Worm (Caenorhabditis elegans) whole organism, mixed stage, embryonic: ENCODE results near the gene nhr-95.

Experiments used
- M03D4.4 ChIP-seq: sonication (generic microtip); optimal IDR thresholded peaks from 2 replicates; lab custom pipeline; 2017; ENCODE audit warnings: mild to moderate bottlenecking, missing genetic modification characterization, missing compliant biosample characterization
- bed-3 ChIP-seq: fragments of 200-800 bp; sonication (Bioruptor generic); optimal IDR thresholded peaks from 3 replicates; lab custom pipeline; 2018; ENCODE audit warnings: mild to moderate bottlenecking, missing genetic modification characterization, moderate library complexity, missing compliant biosample characterization
- blmp-1 ChIP-seq: fragments of 150-350 bp; optimal IDR thresholded peaks from 2 replicates; lab custom pipeline; 2014; ENCODE audit warnings: missing biosample characterization, missing genetic modification characterization
- ceh-43 ChIP-seq: fragments of 200-800 bp; sonication (Bioruptor generic); optimal IDR thresholded peaks from 2 replicates; lab custom pipeline; 2018; ENCODE audit warnings: mild to moderate bottlenecking, missing genetic modification characterization, moderate library complexity, missing compliant biosample characterization
- ceh-83 ChIP-seq: fragments of 200-800 bp; sonication (Bioruptor generic); optimal IDR thresholded peaks from 2 replicates; lab custom pipeline; 2018; ENCODE audit warnings: mild to moderate bottlenecking, missing genetic modification characterization, missing compliant biosample characterization
- ces-1 ChIP-seq: fragments of 150-350 bp; optimal IDR thresholded peaks from 2 replicates; lab custom pipeline; 2014; ENCODE audit warnings: missing biosample characterization, missing genetic modification reagents, missing genetic modification characterization
- cnd-1 ChIP-seq: fragments of 200-800 bp; sonication (Bioruptor generic); optimal IDR thresholded peaks from 2 replicates; lab custom pipeline; 2018; ENCODE audit warnings: mild to moderate bottlenecking, missing genetic modification characterization, missing compliant biosample characterization
- drap-1 ChIP-seq: fragments of 200-800 bp; sonication (Bioruptor generic); optimal IDR thresholded peaks from 3 replicates; lab custom pipeline; 2018; ENCODE audit warnings: mild to moderate bottlenecking, missing genetic modification characterization, missing compliant biosample characterization
- elt-3 ChIP-seq: fragments of 150-350 bp; optimal IDR thresholded peaks from 2 replicates; lab custom pipeline; 2014; ENCODE audit warnings: missing biosample characterization, missing genetic modification characterization
- flh-1 ChIP-seq: fragments of 200-800 bp; sonication (Bioruptor generic); optimal IDR thresholded peaks from 2 replicates; lab custom pipeline; 2018; ENCODE audit warnings: mild to moderate bottlenecking, missing genetic modification characterization, moderate library complexity, missing compliant biosample characterization
- ham-2 ChIP-seq: fragments of 200-800 bp; sonication (Bioruptor generic); optimal IDR thresholded peaks from 2 replicates; lab custom pipeline; 2018; ENCODE audit warnings: mild to moderate bottlenecking, missing genetic modification characterization, missing compliant biosample characterization
- hlh-1 ChIP-seq: fragments of 150-350 bp; optimal IDR thresholded peaks from 2 replicates; lab custom pipeline; 2014; ENCODE audit warnings: missing biosample characterization, missing genetic modification reagents, missing genetic modification characterization
- lin-13 ChIP-seq: fragments of 150-350 bp; optimal IDR thresholded peaks from 2 replicates; lab custom pipeline; 2014; ENCODE audit warnings: missing biosample characterization, missing genetic modification characterization
- lin-32 ChIP-seq: fragments of 200-800 bp; sonication (Bioruptor generic); optimal IDR thresholded peaks from 2 replicates; lab custom pipeline; 2018; ENCODE audit warnings: mild to moderate bottlenecking, missing genetic modification characterization, missing compliant biosample characterization
- lsy-2 ChIP-seq: fragments of 150-350 bp; optimal IDR thresholded peaks from 2 replicates; lab custom pipeline; 2014; ENCODE audit warnings: missing biosample characterization, missing genetic modification characterization
- mab-5 ChIP-seq: fragments of 150-350 bp; optimal IDR thresholded peaks from 2 replicates; lab custom pipeline; 2014; ENCODE audit warnings: missing biosample characterization, missing genetic modification characterization
- mep-1 ChIP-seq: fragments of 150-350 bp; optimal IDR thresholded peaks from 2 replicates; lab custom pipeline; 2017; ENCODE audit warnings: missing biosample characterization, missing genetic modification reagents, missing genetic modification characterization, inconsistent platforms
- mls-2 ChIP-seq: sonication (generic microtip); optimal IDR thresholded peaks from 2 replicates; lab custom pipeline; 2016; ENCODE audit warnings: mild to moderate bottlenecking, missing genetic modification characterization, moderate library complexity, missing compliant biosample characterization
- nhr-12 ChIP-seq: fragments of 150-350 bp; optimal IDR thresholded peaks from 2 replicates; lab custom pipeline; 2014; ENCODE audit warnings: missing biosample characterization, missing genetic modification characterization
- nhr-2 ChIP-seq: fragments of 150-350 bp; optimal IDR thresholded peaks from 2 replicates; lab custom pipeline; 2014; ENCODE audit warnings: missing biosample characterization, missing genetic modification characterization
- nhr-237 ChIP-seq: fragments of 150-350 bp; optimal IDR thresholded peaks from 2 replicates; lab custom pipeline; 2014; ENCODE audit warnings: missing biosample characterization, missing genetic modification characterization
- nhr-28 ChIP-seq: fragments of 150-350 bp; optimal IDR thresholded peaks from 2 replicates; lab custom pipeline; 2014; ENCODE audit warnings: missing biosample characterization, missing genetic modification characterization
- nhr-76 ChIP-seq: sonication (generic microtip); optimal IDR thresholded peaks from 2 replicates; lab custom pipeline; 2017; ENCODE audit warnings: missing biosample characterization, missing genetic modification characterization
- pha-4 ChIP-seq: fragments of 150-350 bp; optimal IDR thresholded peaks from 2 replicates; lab custom pipeline; 2018; ENCODE audit warnings: missing biosample characterization, missing genetic modification reagents, missing genetic modification characterization
- snpc-4 ChIP-seq: fragments of 150-350 bp; optimal IDR thresholded peaks from 2 replicates; lab custom pipeline; 2014; ENCODE audit warnings: missing biosample characterization, missing genetic modification characterization
- sptf-1 ChIP-seq: sonication (generic microtip); optimal IDR thresholded peaks from 2 replicates; lab custom pipeline; 2017; ENCODE audit warnings: mild to moderate bottlenecking, missing genetic modification characterization, moderate library complexity, missing compliant biosample characterization
- tbx-8 ChIP-seq: fragments of 200-800 bp; sonication (Bioruptor generic); optimal IDR thresholded peaks from 2 replicates; lab custom pipeline; 2018; ENCODE audit warnings: mild to moderate bottlenecking, missing genetic modification characterization, moderate library complexity, missing compliant biosample characterization
- unc-120 ChIP-seq: sonication (generic microtip); optimal IDR thresholded peaks from 2 replicates; lab custom pipeline; 2017; ENCODE audit warnings: missing genetic modification characterization, missing compliant biosample characterization; ENCODE audit not compliant: poor library complexity, severe bottlenecking
- unc-39 ChIP-seq: fragments of 150-350 bp; optimal IDR thresholded peaks from 2 replicates; lab custom pipeline; 2014; ENCODE audit warnings: missing biosample characterization, missing genetic modification characterization
- unc-62 ChIP-seq: fragments of 150-350 bp; optimal IDR thresholded peaks from 2 replicates; lab custom pipeline; 2014; ENCODE audit warnings: missing biosample characterization, missing genetic modification reagents, missing genetic modification characterization
- zip-8 ChIP-seq: fragments of 150-350 bp; optimal IDR thresholded peaks from 2 replicates; lab custom pipeline; 2014; ENCODE audit warnings: missing biosample characterization, missing genetic modification characterization
- ztf-11 ChIP-seq: fragments of 150-350 bp; optimal IDR thresholded peaks from 2 replicates; lab custom pipeline; 2014; ENCODE audit warnings: missing biosample characterization, missing genetic modification characterization

Gene nhr-95

ce11 chrV:19076835-19077234 is 5.6 kb downstream of the nhr-95 start:
- TF ChIP-seq flh-1 (no peak), lsy-2 (tag; lab: Kevin White, UChicago) (no peak), nhr-2 (tag; lab: Kevin White, UChicago) (no peak)

- TF ChIP-seq mab-5 (tag; lab: Kevin White, UChicago), result no peak
- no peak for TF ChIP-seq drap-1 (GFP tag; lab: Kevin White, UChicago)
- TF ChIP-seq nhr-237 (tag; lab: Kevin White, UChicago), result no peak
- TF ChIP-seq bed-3 (GFP tag; lab: Kevin White, UChicago), result no peak
- TF ChIP-seq ces-1 (GFP tag; lab: Kevin White, UChicago), result no peak
- no peak for TF ChIP-seq nhr-2 (tag; lab: Kevin White, UChicago)
- TF ChIP-seq unc-120 (tag; lab: Kevin White, UChicago), result no peak
- no peak for TF ChIP-seq hlh-1 (tag; lab: Kevin White, UChicago)
- no peak for TF ChIP-seq tbx-8 (GFP tag; lab: Kevin White, UChicago)
- no peak for TF ChIP-seq mls-2 (tag; lab: Kevin White, UChicago)
- no peak for TF ChIP-seq zip-8 (tag; lab: Kevin White, UChicago)
- no peak for TF ChIP-seq ztf-11 (tag; lab: Kevin White, UChicago)
Observed at ce11 chrV:19073169-19073568, 9.3 kb downstream of the nhr-95 start.

ce11 chrV:19068888-19069287 is 13.6 kb downstream of the nhr-95 start:
- TF ChIP-seq unc-39, result no peak
- no peak for TF ChIP-seq elt-3 (tag; lab: Kevin White, UChicago)
- TF ChIP-seq lin-13, result no peak
- TF ChIP-seq, all 35 proteins: peak for 0

ce11 chrV:19063326-19063725 is 19.1 kb downstream of the nhr-95 start:
- TF ChIP-seq nhr-28 (tag; lab: Kevin White, UChicago) (no peak), ztf-11 (tag; lab: Kevin White, UChicago) (no peak), bed-3 (GFP tag; lab: Kevin White, UChicago) (no peak), unc-120 (tag; lab: Kevin White, UChicago) (no peak), nhr-237 (tag; lab: Kevin White, UChicago) (no peak), ces-1 (GFP tag; lab: Kevin White, UChicago) (no peak), mls-2 (tag; lab: Kevin White, UChicago) (no peak), ham-2 (no peak), ceh-83 (GFP tag; lab: Kevin White, UChicago) (no peak), lin-13 (no peak), lsy-2 (tag; lab: Kevin White, UChicago) (no peak)

- TF ChIP-seq tbx-8 (GFP tag; lab: Kevin White, UChicago) (no peak), mls-2 (tag; lab: Kevin White, UChicago) (no peak), blmp-1 (no peak), cnd-1 (tag; lab: Kevin White, UChicago) (no peak), ces-1 (GFP tag; lab: Kevin White, UChicago) (no peak), snpc-4 (tag; lab: Kevin White, UChicago) (no peak), ceh-83 (GFP tag; lab: Kevin White, UChicago) (no peak), zip-8 (tag; lab: Kevin White, UChicago) (no peak), ztf-11 (tag; lab: Kevin White, UChicago) (no peak)
- TF ChIP-seq, all 35 proteins: peak for 0
Observed at ce11 chrV:19059873-19060272, 22.6 kb downstream of the nhr-95 start, which contains the start of gene twk-46. Gene twk-46, plus strand, starts transcription at chrV:19060173.

ce11 chrV:19058086-19058485 is 24.4 kb downstream of the nhr-95 start:
- TF ChIP-seq ces-1 (GFP tag; lab: Kevin White, UChicago) (peak; percentile 40), ham-2 (no peak)
- TF ChIP-seq, all 35 proteins: peak for 1

ce11 chrV:19057602-19058001 is 24.8 kb downstream of the nhr-95 start:
- no peak for TF ChIP-seq unc-120 (tag; lab: Kevin White, UChicago)
- no peak for TF ChIP-seq tbx-8 (GFP tag; lab: Kevin White, UChicago)
- no peak for TF ChIP-seq ham-2
- TF ChIP-seq nhr-76 (tag; lab: Kevin White, UChicago), result no peak
- TF ChIP-seq nhr-237 (tag; lab: Kevin White, UChicago), result no peak
- no peak for TF ChIP-seq sptf-1 (tag; lab: Kevin White, UChicago)
- no peak for TF ChIP-seq M03D4.4 (tag; lab: Kevin White, UChicago)
- no peak for TF ChIP-seq lin-32 (GFP tag; lab: Kevin White, UChicago)
- no peak for TF ChIP-seq cnd-1 (tag; lab: Kevin White, UChicago)
- no peak for TF ChIP-seq unc-62 (GFP tag; lab: Kevin White, UChicago)
- no peak for TF ChIP-seq zip-8 (tag; lab: Kevin White, UChicago)
- TF ChIP-seq mep-1 (tag; lab: Kevin White, UChicago), result no peak
- TF ChIP-seq pha-4, result no peak
- TF ChIP-seq elt-3 (tag; lab: Kevin White, UChicago), result no peak
- no peak for TF ChIP-seq nhr-12 (tag; lab: Kevin White, UChicago)
- no peak for TF ChIP-seq blmp-1
- TF ChIP-seq mab-5 (tag; lab: Kevin White, UChicago), result no peak
- TF ChIP-seq ceh-43 (GFP tag; lab: Kevin White, UChicago), result no peak
- no peak for TF ChIP-seq lin-13
- TF ChIP-seq nhr-28 (tag; lab: Kevin White, UChicago), result no peak
